Worm (Caenorhabditis elegans): ENCODE results near the gene srx-74.

The srx-74 gene

DNA sequence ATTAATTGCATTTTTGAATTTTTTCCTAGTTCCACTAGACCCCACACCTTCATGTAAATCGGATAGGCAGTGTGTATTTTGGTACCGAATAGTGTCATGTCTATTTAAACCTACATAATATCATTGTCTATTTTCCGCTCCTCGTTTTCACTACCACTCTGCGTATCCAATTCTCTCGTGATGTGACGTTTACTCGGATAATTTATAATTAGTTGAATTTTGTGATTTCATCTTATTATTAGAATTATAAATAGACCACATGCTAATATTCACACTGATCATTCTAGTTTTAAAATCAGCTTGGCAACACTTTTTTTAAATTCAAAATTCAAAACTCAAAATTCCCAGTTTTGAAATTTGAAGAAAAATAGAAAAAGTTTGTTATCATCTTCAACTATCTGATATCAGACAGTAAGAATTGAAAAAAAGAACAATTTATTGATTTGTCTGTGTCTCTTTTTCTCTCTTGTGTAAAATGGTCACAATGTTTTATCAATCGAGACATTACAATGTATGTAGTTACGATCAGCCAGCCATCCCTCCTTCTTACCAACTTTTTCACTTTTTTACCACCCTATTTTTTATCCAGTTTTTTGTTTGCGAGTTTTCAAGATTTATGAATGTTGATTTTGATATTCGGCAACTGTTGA, 21.7 kb downstream of the srx-74 start:
- no peak for TF ChIP-seq unc-62 (GFP tag; optimal IDR thresholded peaks at IDR 0.05)

DNA sequence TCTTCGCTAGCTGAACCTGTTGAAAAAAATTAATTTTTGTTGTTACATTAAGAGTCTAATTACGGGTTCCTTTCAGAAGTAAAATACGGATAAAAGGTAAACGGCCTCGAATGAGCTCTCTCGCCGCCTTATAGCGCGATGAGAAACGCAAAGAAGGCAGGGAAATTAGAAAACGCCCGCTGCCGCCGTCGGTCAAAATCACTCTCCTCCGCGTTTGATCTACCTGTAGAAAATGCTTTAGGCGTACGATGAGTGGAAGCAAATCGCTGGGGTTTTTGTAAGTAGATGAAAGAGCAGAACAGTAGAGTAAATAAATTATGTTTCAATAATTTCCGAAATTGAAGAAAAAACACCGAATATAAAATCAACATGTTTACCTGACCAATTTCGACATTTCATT, 25.1 kb downstream of the srx-74 start:
- TF ChIP-seq unc-62 (GFP tag; optimal IDR thresholded peaks at IDR 0.05) = no peak

DNA sequence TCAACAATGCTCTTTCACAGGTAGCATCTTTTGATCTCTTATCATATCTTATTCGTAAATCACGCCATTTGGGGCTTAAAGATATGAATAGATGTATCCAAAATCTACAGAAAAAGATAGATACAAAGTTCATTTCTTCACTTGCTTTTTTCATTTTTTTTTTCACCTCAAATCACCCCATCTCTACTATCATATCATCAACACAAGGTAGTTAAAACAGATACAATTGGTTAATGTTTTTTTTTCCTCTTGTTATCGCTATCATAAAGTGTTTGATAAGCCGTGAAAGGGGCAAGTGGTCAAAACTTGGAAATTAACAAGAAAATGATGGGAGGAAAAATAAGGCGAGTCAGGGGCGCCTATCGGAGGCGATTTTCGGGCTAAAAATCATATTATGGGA, 32.0 kb downstream of the srx-74 start:
- no peak for TF ChIP-seq unc-62 (GFP tag; optimal IDR thresholded peaks at IDR 0.05)

DNA sequence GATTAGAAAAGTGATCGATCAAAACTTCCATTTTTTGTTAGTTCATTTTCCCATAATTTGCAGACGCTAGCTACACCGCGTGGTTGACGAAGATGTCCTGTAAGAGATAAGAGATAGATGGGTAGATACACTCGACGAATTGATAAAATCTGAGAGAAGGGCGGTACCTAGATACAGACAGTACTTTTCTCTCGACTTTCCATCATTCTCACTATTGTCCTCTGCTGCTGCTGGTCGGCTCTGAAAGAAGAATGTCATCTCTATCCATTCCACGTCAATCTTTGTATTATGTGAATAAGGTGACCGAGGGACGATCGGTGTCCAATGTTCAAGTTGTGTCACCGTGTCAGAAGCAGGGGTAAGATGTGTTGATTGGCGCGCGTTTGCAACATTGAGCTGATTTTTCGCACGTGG, 33.8 kb downstream of the srx-74 start, which contains the start of gene pmt-2:
TSS of gene pmt-2 (plus strand) at position 64 of the 414 bp plus-strand sequence.
- no peak for TF ChIP-seq unc-62 (GFP tag; optimal IDR thresholded peaks at IDR 0.05)

DNA sequence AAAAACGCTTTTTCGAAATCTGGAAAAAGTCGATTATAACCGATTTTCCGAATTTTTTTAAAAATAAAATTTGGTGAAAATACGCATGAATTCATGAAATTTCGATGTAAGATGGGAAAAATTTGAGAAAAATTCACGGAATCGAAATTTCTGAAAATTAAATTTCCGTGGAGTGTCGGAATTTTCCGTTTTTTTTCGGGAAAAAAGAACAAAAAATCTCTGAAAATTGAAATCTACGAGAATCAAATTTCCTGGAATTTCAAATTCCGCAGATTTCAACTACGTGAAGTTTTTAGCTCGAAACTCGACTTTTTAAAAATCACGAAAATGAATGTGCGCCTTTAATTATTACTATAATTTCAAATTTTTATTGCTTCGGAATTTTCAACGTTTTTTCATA, 36.0 kb downstream of the srx-74 start:
- TF ChIP-seq unc-62 (GFP tag; optimal IDR thresholded peaks at IDR 0.05) = no peak

DNA sequence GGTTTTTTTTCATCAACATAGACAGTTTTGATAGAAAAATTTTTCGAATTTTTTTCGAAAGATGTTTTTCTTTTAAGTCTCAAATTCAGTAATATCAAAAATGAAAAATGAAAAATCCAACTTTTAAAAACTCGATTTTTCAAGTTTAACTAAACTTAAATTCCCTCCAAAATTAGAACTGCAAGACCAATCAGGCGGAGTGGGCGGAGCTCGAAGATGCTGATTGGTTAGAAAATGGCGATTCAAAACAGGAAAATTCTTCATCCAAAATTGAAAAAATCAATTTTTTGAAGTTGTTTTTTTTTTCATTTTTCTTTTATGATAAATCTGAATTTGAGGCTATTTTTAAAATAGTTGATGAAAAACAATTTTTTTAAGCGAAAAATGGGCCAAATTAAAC, 37.6 kb downstream of the srx-74 start:
- TF ChIP-seq unc-62 (GFP tag; optimal IDR thresholded peaks at IDR 0.05) = no peak

DNA sequence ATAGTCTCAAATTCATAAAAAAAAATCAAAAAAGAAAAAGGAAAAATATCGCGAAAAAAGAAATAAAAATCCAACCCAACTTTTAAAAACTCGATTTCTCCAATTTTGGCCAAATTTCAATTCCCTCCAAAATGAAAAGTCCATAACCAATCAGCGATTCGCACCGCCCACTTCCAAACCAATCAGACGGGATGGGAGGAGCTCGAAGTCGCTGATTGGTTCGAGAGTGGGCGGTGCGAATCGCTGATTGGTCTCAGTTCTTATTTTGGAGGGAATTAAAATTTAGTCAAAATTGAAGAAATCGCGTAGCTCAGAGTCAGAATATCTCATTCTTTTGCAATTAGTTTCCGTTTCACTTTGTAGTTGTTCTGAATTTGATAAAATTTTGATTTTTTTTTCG, 38.8 kb downstream of the srx-74 start:
- no peak for TF ChIP-seq unc-62 (GFP tag; optimal IDR thresholded peaks at IDR 0.05)

DNA sequence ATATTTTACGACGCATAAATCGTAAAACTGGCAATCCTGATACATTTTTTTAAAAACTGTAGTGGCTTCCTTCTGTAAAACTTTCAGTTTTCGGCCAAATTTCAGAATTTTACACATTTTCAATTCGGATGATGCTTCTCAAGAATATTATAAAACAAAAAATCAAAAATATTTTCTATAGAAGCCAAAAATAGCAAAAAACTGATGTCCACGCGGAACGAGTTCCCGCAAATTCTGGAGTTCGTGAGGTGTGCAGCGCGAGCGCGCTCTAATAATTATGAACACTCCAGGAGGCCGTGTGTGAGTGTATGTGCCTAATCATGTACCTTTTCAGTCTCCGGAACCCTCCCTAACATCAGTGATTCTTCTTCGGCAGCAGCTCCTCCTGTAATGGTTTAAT, 45.0 kb downstream of the srx-74 start, which contains the start of gene sumv-2:
TSS of gene sumv-2 (plus strand) at position 301 of the 400 bp plus-strand sequence.
- TF ChIP-seq unc-62 (GFP tag; optimal IDR thresholded peaks at IDR 0.05) = no peak

DNA sequence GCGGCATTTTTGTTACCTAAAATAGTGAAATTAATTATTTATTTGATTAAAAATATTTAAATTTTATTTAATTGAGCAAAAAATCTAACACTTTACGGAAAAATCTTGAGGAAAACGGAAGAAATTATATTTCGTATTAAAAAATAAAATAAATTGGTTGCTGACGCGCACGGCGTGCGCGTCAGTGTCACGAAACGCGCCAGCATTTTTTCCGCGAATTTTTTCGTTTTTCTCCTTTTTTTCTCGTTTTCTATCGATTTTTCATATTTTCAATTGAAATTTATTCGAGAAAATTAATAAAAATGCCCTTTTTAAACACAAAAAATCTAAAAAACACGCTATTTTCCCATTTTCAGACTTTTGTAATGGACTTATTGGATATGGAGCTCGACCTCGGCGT, 46.5 kb downstream of the srx-74 start, which contains the start of the genes Y61A9LA.10 and F54D11.4:
TSS of gene Y61A9LA.10 (minus strand) at position 16 of the 400 bp plus-strand sequence.
TSS of gene F54D11.4 (plus strand) at position 350 of the 400 bp plus-strand sequence.
- TF ChIP-seq unc-62 (GFP tag; optimal IDR thresholded peaks at IDR 0.05) = no peak
